Fruit fly (Drosophila melanogaster) whole organism, embryonic: Measurements from ENCODE around the gene spidey.

Source experiments
- Atf3 ChIP-seq: fragments of 200-800 bp; sonication (Bioruptor generic); optimal IDR thresholded peaks from 3 replicates; lab custom pipeline; 2016; ENCODE audit warnings: missing biosample characterization, missing genetic modification characterization
- BEAF-32 ChIP-seq: fragments of 200-800 bp; sonication (Bioruptor generic); optimal IDR thresholded peaks from 3 replicates; lab custom pipeline; 2017; ENCODE audit warnings: missing biosample characterization, missing genetic modification characterization, mild to moderate bottlenecking, moderate library complexity, missing genetic modification reagents
- CG11456 ChIP-seq: fragments of 200-800 bp; sonication (Bioruptor generic); IDR thresholded peaks from 3 replicates; pipeline ENCODE4 v1.3.6; 2022; ENCODE audit warnings: missing biosample characterization, missing genetic modification characterization
- CG1233 ChIP-seq: fragments of 200-800 bp; sonication (Bioruptor generic); optimal IDR thresholded peaks from 4 replicates; lab custom pipeline; 2018; ENCODE audit warnings: missing biosample characterization, mild to moderate bottlenecking, missing genetic modification characterization
- CG12391 ChIP-seq: fragments of 200-800 bp; sonication (Bioruptor generic); optimal IDR thresholded peaks from 3 replicates; lab custom pipeline; 2018; ENCODE audit warnings: missing biosample characterization, mild to moderate bottlenecking, missing genetic modification characterization, moderate library complexity
- CG12942 ChIP-seq: fragments of 200-800 bp; sonication (Bioruptor generic); optimal IDR thresholded peaks from 3 replicates; lab custom pipeline; 2016; ENCODE audit warnings: missing biosample characterization, missing genetic modification characterization
- CG14710 ChIP-seq: fragments of 200-800 bp; sonication (Bioruptor generic); optimal IDR thresholded peaks from 3 replicates; lab custom pipeline; 2019; ENCODE audit warnings: missing biosample characterization, mild to moderate bottlenecking, missing genetic modification characterization, moderate library complexity
- CG15479 ChIP-seq: fragments of 200-800 bp; sonication (Bioruptor generic); optimal IDR thresholded peaks from 3 replicates; lab custom pipeline; 2019; ENCODE audit warnings: missing biosample characterization, mild to moderate bottlenecking, missing genetic modification characterization, moderate library complexity
- CG18262 ChIP-seq: fragments of 200-800 bp; optimal IDR thresholded peaks from 3 replicates; lab custom pipeline; 2019; ENCODE audit warnings: missing biosample characterization, mild to moderate bottlenecking, missing genetic modification characterization, moderate library complexity
- CG1832 ChIP-seq: fragments of 200-800 bp; sonication (Bioruptor generic); optimal IDR thresholded peaks from 2 replicates; lab custom pipeline; 2017; ENCODE audit warnings: missing biosample characterization, mild to moderate bottlenecking, missing genetic modification characterization, inconsistent platforms
- CG2120 ChIP-seq: fragments of 200-800 bp; sonication (Bioruptor generic); optimal IDR thresholded peaks from 3 replicates; lab custom pipeline; 2016; ENCODE audit warnings: missing biosample characterization, missing genetic modification characterization
- CG2199 ChIP-seq: fragments of 200-800 bp; sonication (Bioruptor generic); IDR thresholded peaks from 3 replicates; pipeline ENCODE4 v1.3.6; 2022; ENCODE audit warnings: missing biosample characterization, missing genetic modification characterization
- CG2712 ChIP-seq: fragments of 200-800 bp; optimal IDR thresholded peaks from 3 replicates; lab custom pipeline; 2019; ENCODE audit warnings: missing biosample characterization, mild to moderate bottlenecking, missing genetic modification characterization, moderate library complexity
- CG31365 ChIP-seq: fragments of 200-800 bp; sonication (Bioruptor generic); optimal IDR thresholded peaks from 2 replicates; lab custom pipeline; 2018; ENCODE audit warnings: missing biosample characterization, mild to moderate bottlenecking, missing genetic modification characterization
- CG4360 ChIP-seq: fragments of 200-800 bp; sonication (Bioruptor generic); IDR thresholded peaks from 2 replicates; pipeline ENCODE4 v1.3.6; 2022; ENCODE audit warnings: missing biosample characterization, missing genetic modification characterization
- CG4707 ChIP-seq: fragments of 200-800 bp; sonication (Bioruptor generic); optimal IDR thresholded peaks from 2 replicates; lab custom pipeline; 2018; ENCODE audit warnings: missing biosample characterization, mild to moderate bottlenecking, missing genetic modification characterization, moderate library complexity
- CG9797 ChIP-seq: fragments of 200-800 bp; sonication (Bioruptor generic); optimal IDR thresholded peaks from 3 replicates; lab custom pipeline; 2018; ENCODE audit warnings: missing biosample characterization, mild to moderate bottlenecking, missing genetic modification characterization
- D ChIP-seq, 2 experiments: fragments of 200-800 bp in 1 of 2; fragments of >200 bp in 1 of 2; sonication (Bioruptor generic) in 1 of 2; optimal IDR thresholded peaks; 2 replicates in 1 of 2; 3 replicates in 1 of 2; lab custom pipeline; 2017; ENCODE audit warnings: mild to moderate bottlenecking in 1 of 2, missing biosample characterization in 1 of 2, missing genetic modification characterization in 1 of 2, missing genetic modification reagents in 1 of 2
- Drgx ChIP-seq: fragments of 200-800 bp; sonication (Bioruptor generic); IDR thresholded peaks from 2 replicates; pipeline ENCODE4 v1.3.6; 2022; ENCODE audit warnings: missing biosample characterization, missing genetic modification characterization
- HLHmδ ChIP-seq: fragments of 200-800 bp; sonication (Bioruptor generic); optimal IDR thresholded peaks from 2 replicates; lab custom pipeline; 2018; ENCODE audit warnings: missing biosample characterization, mild to moderate bottlenecking, missing genetic modification characterization, moderate library complexity
- HmgD ChIP-seq: fragments of 200-800 bp; sonication (Bioruptor generic); optimal IDR thresholded peaks from 3 replicates; lab custom pipeline; 2016; ENCODE audit warnings: missing biosample characterization, missing genetic modification characterization
- Kr ChIP-seq: fragments of 200-800 bp; sonication (Bioruptor generic); optimal IDR thresholded peaks from 2 replicates; lab custom pipeline; 2017; ENCODE audit warnings: missing biosample characterization, mild to moderate bottlenecking, missing genetic modification characterization
- MESR4 ChIP-seq: fragments of 200-800 bp; sonication (Bioruptor generic); optimal IDR thresholded peaks from 2 replicates; lab custom pipeline; 2018; ENCODE audit warnings: missing biosample characterization, mild to moderate bottlenecking, missing genetic modification characterization, moderate library complexity
- Rx ChIP-seq: fragments of 200-800 bp; sonication (Bioruptor generic); IDR thresholded peaks from 2 replicates; pipeline ENCODE4 v1.3.6; 2022; ENCODE audit warnings: missing biosample characterization, missing genetic modification characterization
- Sry-β ChIP-seq: fragments of 200-800 bp; sonication (Bioruptor generic); optimal IDR thresholded peaks from 2 replicates; lab custom pipeline; 2018; ENCODE audit warnings: missing biosample characterization, mild to moderate bottlenecking, missing genetic modification characterization, moderate library complexity
- Stat92E ChIP-seq, 3 experiments: fragments of >200 bp in 2 of 3; fragments of 200-800 bp in 1 of 3; sonication (Bioruptor generic) in 1 of 3; optimal IDR thresholded peaks; 2 replicates each; lab custom pipeline; 2017 to 2019; ENCODE audit warnings: missing biosample characterization in 3 of 3, missing genetic modification characterization in 3 of 3, mild to moderate bottlenecking in 1 of 3, moderate library complexity in 1 of 3
- Trl ChIP-seq, 3 experiments: fragments of >200 bp in 2 of 3; fragments of 200-800 bp in 1 of 3; sonication (Bioruptor generic) in 1 of 3; optimal IDR thresholded peaks; 2 replicates in 1 of 3; 3 replicates in 2 of 3; lab custom pipeline; 2016 to 2017; ENCODE audit warnings: missing biosample characterization in 1 of 3, missing genetic modification characterization in 1 of 3
- Xrp1 ChIP-seq: fragments of 200-800 bp; sonication (Bioruptor generic); IDR thresholded peaks from 2 replicates; pipeline ENCODE4 v1.3.6; 2022; ENCODE audit warnings: missing biosample characterization, missing genetic modification characterization
- ac ChIP-seq: fragments of 200-800 bp; sonication (Bioruptor generic); optimal IDR thresholded peaks from 3 replicates; lab custom pipeline; 2017; ENCODE audit warnings: missing biosample characterization, mild to moderate bottlenecking, missing genetic modification characterization
- cad ChIP-seq: fragments of >200 bp; optimal IDR thresholded peaks from 2 replicates; lab custom pipeline; 2017; ENCODE audit warnings: missing biosample characterization, missing genetic modification characterization
- corto ChIP-seq: fragments of 200-800 bp; sonication (Bioruptor generic); optimal IDR thresholded peaks from 2 replicates; lab custom pipeline; 2016; ENCODE audit warnings: missing biosample characterization, mild to moderate bottlenecking, missing genetic modification characterization, moderate library complexity
- dmrt11E ChIP-seq: fragments of 200-800 bp; sonication (Bioruptor generic); optimal IDR thresholded peaks from 3 replicates; lab custom pipeline; 2018; ENCODE audit warnings: missing biosample characterization, mild to moderate bottlenecking, missing genetic modification characterization, moderate library complexity
- fd102C ChIP-seq: fragments of 200-800 bp; sonication (Bioruptor generic); optimal IDR thresholded peaks from 2 replicates; lab custom pipeline; 2018; ENCODE audit warnings: missing biosample characterization, mild to moderate bottlenecking, missing genetic modification characterization, moderate library complexity
- fu2 ChIP-seq: fragments of 200-800 bp; sonication (Bioruptor generic); optimal IDR thresholded peaks from 2 replicates; lab custom pipeline; 2016; ENCODE audit warnings: missing biosample characterization, missing genetic modification characterization
- ind ChIP-seq: fragments of 200-800 bp; sonication (Bioruptor generic); optimal IDR thresholded peaks from 3 replicates; lab custom pipeline; 2016; ENCODE audit warnings: missing biosample characterization, missing genetic modification characterization
- insv ChIP-seq, 2 experiments: fragments of 200-800 bp; sonication (Bioruptor generic); optimal IDR thresholded peaks; 3 replicates each; lab custom pipeline; 2016 to 2018; ENCODE audit warnings: missing biosample characterization in 2 of 2, missing genetic modification characterization in 2 of 2
- kni ChIP-seq: fragments of 200-800 bp; sonication (Bioruptor generic); optimal IDR thresholded peaks from 3 replicates; lab custom pipeline; 2017; ENCODE audit warnings: mild to moderate bottlenecking, missing biosample characterization, missing genetic modification reagents, missing genetic modification characterization
- lola ChIP-seq, 3 experiments: fragments of >200 bp in 2 of 3; fragments of 200-800 bp in 1 of 3; sonication (Bioruptor generic) in 1 of 3; optimal IDR thresholded peaks; 2 replicates each; lab custom pipeline; 2017 to 2019; ENCODE audit warnings: missing biosample characterization in 3 of 3, missing genetic modification characterization in 3 of 3, mild to moderate bottlenecking in 1 of 3, moderate library complexity in 1 of 3
- pfk ChIP-seq: fragments of 200-800 bp; sonication (Bioruptor generic); optimal IDR thresholded peaks from 2 replicates; lab custom pipeline; 2018; ENCODE audit warnings: missing biosample characterization, mild to moderate bottlenecking, missing genetic modification characterization, moderate library complexity
- phol ChIP-seq: fragments of 200-800 bp; sonication (Bioruptor generic); optimal IDR thresholded peaks from 3 replicates; lab custom pipeline; 2018; ENCODE audit warnings: missing biosample characterization, mild to moderate bottlenecking, missing genetic modification characterization, moderate library complexity
- psq ChIP-seq: fragments of 200-800 bp; sonication (Bioruptor generic); optimal IDR thresholded peaks from 2 replicates; lab custom pipeline; 2017; ENCODE audit warnings: missing biosample characterization, missing genetic modification characterization
- row ChIP-seq: fragments of 200-800 bp; sonication (Bioruptor generic); IDR thresholded peaks from 3 replicates; pipeline ENCODE4 v1.3.6; 2022; ENCODE audit warnings: missing biosample characterization, missing genetic modification characterization
- sens ChIP-seq: fragments of 200-800 bp; sonication (Bioruptor generic); peaks from one replicate; lab custom pipeline; 2016; ENCODE audit warnings: missing biosample characterization, missing genetic modification characterization
- sens-2 ChIP-seq: fragments of 200-800 bp; sonication (Bioruptor generic); IDR thresholded peaks from 2 replicates; pipeline ENCODE4 v1.3.6; 2022; ENCODE audit warnings: missing biosample characterization, missing genetic modification characterization
- twi ChIP-seq: fragments of 200-800 bp; optimal IDR thresholded peaks from 2 replicates; lab custom pipeline; 2019; ENCODE audit warnings: missing biosample characterization, mild to moderate bottlenecking, missing genetic modification characterization, moderate library complexity
- usp ChIP-seq: fragments of >200 bp; optimal IDR thresholded peaks from 2 replicates; lab custom pipeline; 2017; ENCODE audit warnings: missing biosample characterization, missing genetic modification characterization
- zen ChIP-seq: fragments of 200-800 bp; sonication (Bioruptor generic); optimal IDR thresholded peaks from 3 replicates; lab custom pipeline; 2018; ENCODE audit warnings: missing biosample characterization, mild to moderate bottlenecking, missing genetic modification characterization, moderate library complexity

The spidey gene

DNA sequence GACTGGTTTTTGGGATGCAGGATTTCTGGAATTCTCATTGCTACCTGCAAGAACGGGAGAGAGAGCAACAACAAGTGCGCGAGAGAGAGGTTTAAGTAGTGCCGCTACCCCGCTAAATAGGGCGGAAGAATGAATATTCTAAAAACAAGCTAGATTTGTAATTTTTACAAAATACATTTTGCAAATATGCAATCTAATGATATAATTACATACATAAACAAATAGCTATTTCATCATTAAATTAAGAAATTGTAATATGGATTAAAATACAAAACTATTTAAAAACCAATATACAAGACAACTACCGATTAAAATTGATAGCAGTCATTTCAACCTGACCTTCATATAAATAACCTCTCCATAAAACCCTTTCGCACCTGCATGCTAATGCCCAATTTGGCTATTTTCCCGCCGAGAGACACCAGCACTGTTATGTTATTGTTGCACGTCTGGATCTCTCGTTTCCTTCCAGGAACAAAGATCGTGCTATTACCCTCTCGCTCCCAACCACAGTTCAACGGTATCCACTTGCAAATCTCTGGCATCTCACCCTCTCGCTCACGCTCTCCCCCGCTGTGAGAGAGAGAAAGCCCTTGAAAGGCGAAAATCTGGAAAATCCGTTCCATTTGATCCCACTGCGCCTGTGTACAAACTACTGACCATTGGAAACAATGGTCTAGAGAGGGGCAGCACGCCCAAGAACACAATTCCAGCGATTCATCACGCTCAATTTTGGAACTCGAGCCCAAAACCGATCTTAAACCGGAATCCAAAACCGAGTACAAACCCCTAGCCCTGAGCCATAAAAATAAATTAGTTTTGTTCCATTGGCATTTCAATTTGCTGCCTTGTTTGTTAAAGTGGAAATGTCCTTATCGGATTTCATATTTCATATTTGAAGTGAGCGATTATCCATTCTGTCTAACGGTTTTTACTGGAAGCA is 16.9 kb upstream of the spidey start, which contains the start of gene Nek2:
Nek2 (minus strand) TSS at position 51 of the 943 bp plus-strand sequence.
- no peak for TF ChIP-seq CG12942 (GFP tag; lab: Kevin White, UChicago)
- peak; percentile 37 for TF ChIP-seq CG12391 (tag; lab: Kevin White, UChicago)
- TF ChIP-seq CG14710 (tag; lab: Kevin White, UChicago): peak; percentile 18
- peak; percentile 66 for TF ChIP-seq D (optimal IDR thresholded peaks at IDR 0.05; lab: Kevin White, UChicago)
- no peak for TF ChIP-seq D (GFP tag; optimal IDR thresholded peaks at IDR 0.05; lab: Kevin White, UChicago)
- TF ChIP-seq HLHmδ (GFP tag; lab: Kevin White, UChicago): peak; percentile 4
- TF ChIP-seq CG18262 (tag; lab: Kevin White, UChicago): peak; percentile 8
- TF ChIP-seq sens-2 (GFP tag; lab: Robert Waterston, UW): no peak
- peak; percentile 89 for TF ChIP-seq Sry-β (GFP tag; lab: Kevin White, UChicago)
- no peak for TF ChIP-seq ind
- 0 out of 3 replicates have a peak, but pooled peaks have one; percentile 37 for TF ChIP-seq CG2199 (GFP tag; lab: Robert Waterston, UW)
- no peak for TF ChIP-seq CG11456 (GFP tag; lab: Robert Waterston, UW)
- TF ChIP-seq insv (GFP tag; optimal IDR thresholded peaks at IDR 0.05; lab: Kevin White, UChicago): peak in 1 of 2 experiments; percentile 77
- peak; percentile 67 for TF ChIP-seq CG1832 (GFP tag; lab: Kevin White, UChicago)
- TF ChIP-seq Stat92E (GFP tag; optimal IDR thresholded peaks at IDR 0.05; lab: Kevin White, UChicago): peak in 1 of 3 experiments; percentile 2
- TF ChIP-seq lola (GFP tag; optimal IDR thresholded peaks at IDR 0.05; lab: Kevin White, UChicago): peak in 1 of 3 experiments; percentile 43
- peak; percentile 31 for TF ChIP-seq zen (tag; lab: Kevin White, UChicago)
- TF ChIP-seq Rx (GFP tag; lab: Robert Waterston, UW): 0 out of 2 replicates have a peak, but pooled peaks have one; percentile 3
- peak; percentile 17 for TF ChIP-seq dmrt11E
- TF ChIP-seq CG1233: no peak
- TF ChIP-seq row: peak; percentile 67
- no peak for TF ChIP-seq psq (GFP tag; lab: Kevin White, UChicago)
- peak; percentile 55 for TF ChIP-seq cad (GFP tag; lab: Kevin White, UChicago)
- TF ChIP-seq pfk (GFP tag; lab: Kevin White, UChicago): peak; percentile 43
- 0 out of 2 replicates have a peak, but pooled peaks have one; percentile 20 for TF ChIP-seq CG4360 (GFP tag; lab: Robert Waterston, UW)
- peak; percentile 25 for TF ChIP-seq kni (GFP tag; lab: Kevin White, UChicago)
- TF ChIP-seq MESR4 (GFP tag; lab: Kevin White, UChicago): no peak
- TF ChIP-seq twi (tag; lab: Kevin White, UChicago): peak; percentile 14
- TF ChIP-seq Trl (optimal IDR thresholded peaks at IDR 0.05; lab: Kevin White, UChicago): peak in 1 of 2 experiments; percentile 57
- no peak for TF ChIP-seq Trl (GFP tag; optimal IDR thresholded peaks at IDR 0.05; lab: Kevin White, UChicago)
- TF ChIP-seq CG2712 (tag; lab: Kevin White, UChicago): peak; percentile 9
- TF ChIP-seq phol (tag; lab: Kevin White, UChicago): peak; percentile 5
- TF ChIP-seq Kr (GFP tag; lab: Kevin White, UChicago): peak; percentile 97
- TF ChIP-seq CG4707 (GFP tag; lab: Kevin White, UChicago): no peak
- TF ChIP-seq CG31365 (tag; lab: Kevin White, UChicago): no peak
- TF ChIP-seq CG15479: peak; percentile 47
- TF ChIP-seq sens (GFP tag; lab: Kevin White, UChicago): peak; percentile 11

DNA sequence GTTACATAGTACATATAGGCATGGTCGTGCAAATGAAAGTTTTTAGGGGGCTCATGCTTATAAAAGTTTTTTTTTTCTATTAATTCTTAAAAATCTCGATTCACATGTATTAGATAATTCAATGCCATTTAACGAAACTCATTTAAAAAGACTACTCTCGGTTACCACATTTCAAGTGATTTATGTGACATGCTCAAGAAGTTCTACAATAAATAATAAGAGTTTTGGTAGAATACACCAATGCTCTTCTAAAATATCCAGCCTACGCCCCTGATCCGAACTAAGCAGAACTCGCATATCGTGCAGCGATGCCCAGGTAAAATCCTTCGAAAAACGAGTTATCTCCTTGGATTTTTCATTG is 16.2 kb upstream of the spidey start:
- TF ChIP-seq fd102C (GFP tag; lab: Kevin White, UChicago): no peak
- TF ChIP-seq CG9797 (GFP tag; lab: Kevin White, UChicago): no peak
- TF ChIP-seq Atf3 (GFP tag; lab: Kevin White, UChicago): no peak
- TF ChIP-seq BEAF-32 (GFP tag; lab: Kevin White, UChicago): no peak
- no peak for TF ChIP-seq corto (GFP tag; lab: Kevin White, UChicago)
- no peak for TF ChIP-seq usp
- TF ChIP-seq ac (GFP tag; lab: Kevin White, UChicago): peak; percentile 35
- TF ChIP-seq fu2 (GFP tag; lab: Kevin White, UChicago): no peak
- no peak for TF ChIP-seq HmgD (GFP tag; lab: Kevin White, UChicago)
- peak; percentile 42; the same call in 1 of the 2 replicates for TF ChIP-seq Xrp1 (GFP tag; lab: Robert Waterston, UW)
- TF ChIP-seq Drgx: 0 out of 2 replicates have a peak, but pooled peaks have one; percentile 28
- peak; percentile 14 for TF ChIP-seq CG2120 (GFP tag; lab: Kevin White, UChicago)
